Worm (Caenorhabditis elegans): ENCODE data around the gene hsp-75.

Gene hsp-75

DNA sequence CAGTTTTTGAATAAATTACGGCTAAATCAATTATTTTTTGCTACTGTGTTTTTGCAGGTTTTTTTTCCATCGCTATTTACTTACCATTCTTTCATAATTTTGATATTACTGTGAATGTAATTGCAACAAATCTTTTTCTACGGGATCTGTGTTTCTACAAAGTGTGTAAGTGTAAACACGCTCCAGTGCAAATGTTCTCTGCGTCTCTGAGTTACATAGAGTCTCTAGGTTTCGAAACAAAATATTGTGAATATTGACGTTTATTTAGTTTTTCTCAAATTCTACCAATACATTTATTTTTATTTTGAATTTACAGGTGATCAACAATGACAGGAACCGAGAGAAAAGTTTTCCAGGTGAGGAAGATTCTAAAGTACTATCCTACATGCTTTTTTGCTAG, 42.5 kb downstream of the hsp-75 start, which contains the start of gene yju-2 (continued):
- TF ChIP-seq nhr-80 (tag; optimal IDR thresholded peaks at IDR 0.05) (peak; percentile 7), chd-7 (tag; optimal IDR thresholded peaks at IDR 0.05) (no peak), nfyb-1 (GFP tag; IDR thresholded peaks at IDR 0.05) (no peak), tbp1 (GFP tag; optimal IDR thresholded peaks at IDR 0.05) (peak; percentile 11), attf-5 (GFP tag; optimal IDR thresholded peaks at IDR 0.05) (peak; percentile 12), nhr-90 (tag; optimal IDR thresholded peaks at IDR 0.05) (no peak)

DNA sequence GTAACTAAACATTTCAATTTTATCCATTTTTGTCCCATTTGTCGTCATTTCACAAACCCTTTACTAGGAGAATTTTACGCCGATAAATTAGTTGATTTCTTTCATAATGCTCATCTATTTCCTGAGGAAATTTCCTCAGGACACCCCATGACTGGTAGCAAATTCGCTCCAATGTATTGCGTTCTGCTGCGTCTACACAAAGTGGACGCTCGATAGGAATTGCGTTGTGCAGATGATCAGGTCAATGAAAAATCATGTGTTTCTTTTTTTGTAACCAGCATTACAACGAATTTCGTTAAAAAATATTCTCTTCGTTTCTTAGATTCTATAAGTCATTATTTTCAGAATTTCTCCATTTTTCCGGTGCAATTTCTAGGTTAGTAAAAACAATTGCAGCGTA, 44.7 kb downstream of the hsp-75 start, which contains the start of gene epg-4:
epg-4 (plus strand) TSS at position 346 of the 400 bp plus-strand sequence.
- TF ChIP-seq B0336.3 (GFP tag; IDR thresholded peaks at IDR 0.05) (peak; percentile 70), ceh-91 (GFP tag; IDR thresholded peaks at IDR 0.05) (no peak), dpl-1 (GFP tag; optimal IDR thresholded peaks at IDR 0.05) (no peak), mel-28 (tag; optimal IDR thresholded peaks at IDR 0.05; ENCODE audit: borderline replicate concordance) (no peak), zfh-2 (GFP tag; conservative IDR thresholded peaks at IDR 0.05) (no peak), akir-1 (GFP tag; optimal IDR thresholded peaks at IDR 0.05) (no peak), madf-8 (GFP tag; conservative IDR thresholded peaks at IDR 0.05) (peak; percentile 14; the same call in 1 of the 2 replicates), Y56A3A.18 (GFP tag; IDR thresholded peaks at IDR 0.05) (no peak), repo-1 (tag; optimal IDR thresholded peaks at IDR 0.05) (no peak), snpc-3.4 (tag; optimal IDR thresholded peaks at IDR 0.05) (peak; percentile 9), mcd-1 (GFP tag; IDR thresholded peaks at IDR 0.05) (peak; percentile 64), nfya-1 (tag; optimal IDR thresholded peaks at IDR 0.05; ENCODE audit: borderline replicate concordance, insufficient read depth) (no peak), F55B11.4 (tag; optimal IDR thresholded peaks at IDR 0.05; ENCODE audit: borderline replicate concordance, insufficient read depth) (no peak), ceh-40 (GFP tag; IDR thresholded peaks at IDR 0.05) (no peak), T07F8.4 (tag; optimal IDR thresholded peaks at IDR 0.05) (no peak), unc-130 (GFP tag; optimal IDR thresholded peaks at IDR 0.05) (peak; percentile 29), F23B12.7 (tag; optimal IDR thresholded peaks at IDR 0.05; ENCODE audit: insufficient read depth) (peak; percentile 13), ama-1 (optimal IDR thresholded peaks at IDR 0.05) (no peak), ama-1 (GFP tag; optimal IDR thresholded peaks at IDR 0.05) (peak; percentile 2 to 16), hmg-20 (GFP tag; IDR thresholded peaks at IDR 0.05) (no peak), lin-35 (GFP tag; optimal IDR thresholded peaks at IDR 0.05) (peak in 1 of 3 experiments; percentile 28), ZK185.1 (tag; optimal IDR thresholded peaks at IDR 0.05; ENCODE audit: poor library complexity, severe bottlenecking) (peak; percentile 24), F33H1.4 (GFP tag; IDR thresholded peaks at IDR 0.05) (peak; percentile 54; the same call in 1 of the 2 replicates), lin-54 (GFP tag; optimal IDR thresholded peaks at IDR 0.05) (peak; percentile 42), attf-6 (GFP tag; IDR thresholded peaks at IDR 0.05) (0 out of 2 replicates have a peak, but pooled peaks have one; percentile 31), ceh-27 (GFP tag; optimal IDR thresholded peaks at IDR 0.05) (peak; percentile 23), efl-1 (GFP tag; optimal IDR thresholded peaks at IDR 0.05) (peak; percentile 18), Y53F4B.3 (GFP tag; IDR thresholded peaks at IDR 0.05) (no peak), atf-7 (tag; optimal IDR thresholded peaks at IDR 0.05) (peak; percentile 21), athp-1 (tag; optimal IDR thresholded peaks at IDR 0.05) (peak; percentile 34), madf-6 (GFP tag; IDR thresholded peaks at IDR 0.05) (peak; percentile 44), tbp1 (GFP tag; optimal IDR thresholded peaks at IDR 0.05) (peak; percentile 53), mes-4 (tag; optimal IDR thresholded peaks at IDR 0.05) (no peak), ceh-79 (tag; optimal IDR thresholded peaks at IDR 0.05) (no peak), ztf-18 (tag; optimal IDR thresholded peaks at IDR 0.05) (peak; percentile 25), xnd-1 (tag; optimal IDR thresholded peaks at IDR 0.05) (no peak), sdz-38 (tag; optimal IDR thresholded peaks at IDR 0.05) (no peak), ztf-22 (GFP tag; optimal IDR thresholded peaks at IDR 0.05) (no peak), ceh-100 (GFP tag; IDR thresholded peaks at IDR 0.05) (peak; percentile 75), lin-40 (tag; optimal IDR thresholded peaks at IDR 0.05) (no peak), bed-1 (GFP tag; IDR thresholded peaks at IDR 0.05) (no peak), hrde-1 (tag; optimal IDR thresholded peaks at IDR 0.05; ENCODE audit: borderline replicate concordance) (peak; percentile 52)
